Worm (Caenorhabditis elegans) whole organism, L3 larva: Measurements from ENCODE around the gene dod-17.

Source experiments
- ceh-82 ChIP-seq: fragments of 150-350 bp; optimal IDR thresholded peaks from 2 replicates; lab custom pipeline; 2014; ENCODE audit warnings: missing biosample characterization, missing genetic modification characterization
- fos-1 ChIP-seq: fragments of 150-350 bp; optimal IDR thresholded peaks from 2 replicates; lab custom pipeline; 2014; ENCODE audit warnings: missing biosample characterization, missing genetic modification characterization
- lin-15B ChIP-seq: fragments of 150-350 bp; optimal IDR thresholded peaks from 2 replicates; lab custom pipeline; 2014; ENCODE audit warnings: missing biosample characterization, missing genetic modification characterization
- nfya-1 ChIP-seq: sonication (generic microtip); optimal IDR thresholded peaks from 2 replicates; lab custom pipeline; 2017; ENCODE audit warnings: missing genetic modification characterization, mild to moderate bottlenecking, missing compliant biosample characterization, antibody characterized with exemption, moderate library complexity; ENCODE audit not compliant: insufficient read depth
- nhr-28 ChIP-seq: fragments of 150-350 bp; optimal IDR thresholded peaks from 2 replicates; lab custom pipeline; 2014; ENCODE audit warnings: missing biosample characterization, missing genetic modification characterization
- pha-4 ChIP-seq: fragments of 150-350 bp; optimal IDR thresholded peaks from 2 replicates; lab custom pipeline; 2014; ENCODE audit warnings: missing biosample characterization, missing genetic modification reagents, missing genetic modification characterization
- sea-2 ChIP-seq: fragments of 150-350 bp; sonication (generic microtip); optimal IDR thresholded peaks from 4 replicates; lab custom pipeline; 2014; ENCODE audit warnings: missing biosample characterization, missing genetic modification reagents, missing genetic modification characterization
- zag-1 ChIP-seq: fragments of 150-350 bp; optimal IDR thresholded peaks from 2 replicates; lab custom pipeline; 2014; ENCODE audit warnings: missing biosample characterization, missing genetic modification characterization

ce11 chrIV:12946488-12946887, 29.6 kb upstream of the dod-17 start, which contains the start of gene F55G11.1:
- TF ChIP-seq nhr-28 (tag; lab: Kevin White, UChicago) (no peak), fos-1 (tag; lab: Kevin White, UChicago) (no peak), zag-1 (tag; lab: Kevin White, UChicago) (no peak), sea-2 (GFP tag; lab: Kevin White, UChicago) (no peak), pha-4 (no peak), nfya-1 (tag; lab: Kevin White, UChicago) (no peak), lin-15B (tag; lab: Kevin White, UChicago) (no peak), ceh-82 (tag; lab: Kevin White, UChicago) (no peak)
